Worm (Caenorhabditis elegans): ENCODE measurements around the gene ZK355.3.

DNA sequence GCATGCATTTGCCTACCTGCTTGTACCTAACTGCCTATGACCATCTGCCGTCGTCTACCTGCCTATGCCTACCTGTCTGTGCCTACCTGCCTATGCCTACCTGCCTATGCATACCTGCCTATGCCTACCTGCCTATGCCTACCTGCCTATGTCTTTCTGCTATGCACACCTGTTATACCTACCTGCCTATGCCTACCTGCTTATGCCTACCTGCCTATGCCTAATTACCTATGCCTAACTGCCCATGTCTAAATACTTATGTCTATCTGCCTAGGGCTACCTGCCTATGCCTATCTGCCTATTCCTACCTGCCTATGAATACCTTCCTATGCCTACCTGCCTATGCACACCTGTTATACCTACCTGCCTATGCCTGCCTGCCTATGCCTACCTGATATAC is 38.9 kb upstream of the ZK355.3 start:
- no peak for TF ChIP-seq hmbx-1 (tag; optimal IDR thresholded peaks at IDR 0.05)
- TF ChIP-seq hnd-1 (tag; optimal IDR thresholded peaks at IDR 0.05), result no peak
- TF ChIP-seq ama-1 (optimal IDR thresholded peaks at IDR 0.05), result no peak
- TF ChIP-seq pes-1 (GFP tag; IDR thresholded peaks at IDR 0.05), result no peak
- no peak for TF ChIP-seq tra-4 (tag; optimal IDR thresholded peaks at IDR 0.05)
- no peak for TF ChIP-seq aly-1 (tag; optimal IDR thresholded peaks at IDR 0.05)
- TF ChIP-seq F13C5.2 (tag; optimal IDR thresholded peaks at IDR 0.05), result no peak
- no peak for TF ChIP-seq tbx-11 (GFP tag; IDR thresholded peaks at IDR 0.05)
- no peak for TF ChIP-seq tbx-37 (GFP tag; conservative IDR thresholded peaks at IDR 0.05)
- TF ChIP-seq flt-1 (GFP tag; IDR thresholded peaks at IDR 0.05), result no peak
- no peak for TF ChIP-seq sea-1 (GFP tag; conservative IDR thresholded peaks at IDR 0.05)

Data from whole organism, early embryonic.